Worm (Caenorhabditis elegans) whole organism, L1 larva: ENCODE measurements around the gene F21A3.2.

Experiments used
- ceh-82 ChIP-seq, 3 experiments: fragments of 150-350 bp in 1 of 3; sonication (generic microtip) in 2 of 3; optimal IDR thresholded peaks; 2 replicates each; lab custom pipeline; 2014 to 2017; ENCODE audit warnings: missing biosample characterization in 3 of 3, missing genetic modification characterization in 3 of 3
- ces-1 ChIP-seq: fragments of 150-350 bp; optimal IDR thresholded peaks from 2 replicates; lab custom pipeline; 2014; ENCODE audit warnings: missing biosample characterization, missing genetic modification reagents, missing genetic modification characterization
- elt-2 ChIP-seq: sonication (generic microtip); optimal IDR thresholded peaks from 2 replicates; lab custom pipeline; 2016; ENCODE audit warnings: missing genetic modification characterization, mild to moderate bottlenecking, inconsistent platforms, missing compliant biosample characterization, missing genetic modification reagents
- fkh-8 ChIP-seq: sonication (generic microtip); optimal IDR thresholded peaks from 2 replicates; lab custom pipeline; 2016; ENCODE audit warnings: mild to moderate bottlenecking, missing genetic modification characterization, missing compliant biosample characterization
- lin-13 ChIP-seq: fragments of 150-350 bp; optimal IDR thresholded peaks from 2 replicates; lab custom pipeline; 2014; ENCODE audit warnings: missing biosample characterization, missing genetic modification reagents, missing genetic modification characterization
- mdl-1 ChIP-seq, 2 experiments: fragments of 150-350 bp; optimal IDR thresholded peaks; 2 replicates each; lab custom pipeline; 2014 to 2017; ENCODE audit warnings: missing biosample characterization in 2 of 2, missing genetic modification characterization in 2 of 2, inconsistent platforms in 1 of 2
- nhr-11 ChIP-seq: fragments of 150-350 bp; optimal IDR thresholded peaks from 2 replicates; lab custom pipeline; 2014; ENCODE audit warnings: missing biosample characterization, missing genetic modification characterization
- nhr-237 ChIP-seq: fragments of 150-350 bp; optimal IDR thresholded peaks from 2 replicates; lab custom pipeline; 2014; ENCODE audit warnings: missing biosample characterization, missing genetic modification characterization
- nhr-90 ChIP-seq: sonication (generic microtip); optimal IDR thresholded peaks from 2 replicates; lab custom pipeline; 2016; ENCODE audit warnings: mild to moderate bottlenecking, missing genetic modification characterization, missing compliant biosample characterization; ENCODE audit not compliant: poor library complexity
- unc-62 ChIP-seq: fragments of 150-350 bp; optimal IDR thresholded peaks from 2 replicates; lab custom pipeline; 2014; ENCODE audit warnings: missing biosample characterization, missing genetic modification reagents, missing genetic modification characterization
- vab-15 ChIP-seq: sonication (generic microtip); optimal IDR thresholded peaks from 2 replicates; lab custom pipeline; 2017; ENCODE audit warnings: missing genotype, mild to moderate bottlenecking, missing genetic modification characterization, missing compliant biosample characterization

DNA sequence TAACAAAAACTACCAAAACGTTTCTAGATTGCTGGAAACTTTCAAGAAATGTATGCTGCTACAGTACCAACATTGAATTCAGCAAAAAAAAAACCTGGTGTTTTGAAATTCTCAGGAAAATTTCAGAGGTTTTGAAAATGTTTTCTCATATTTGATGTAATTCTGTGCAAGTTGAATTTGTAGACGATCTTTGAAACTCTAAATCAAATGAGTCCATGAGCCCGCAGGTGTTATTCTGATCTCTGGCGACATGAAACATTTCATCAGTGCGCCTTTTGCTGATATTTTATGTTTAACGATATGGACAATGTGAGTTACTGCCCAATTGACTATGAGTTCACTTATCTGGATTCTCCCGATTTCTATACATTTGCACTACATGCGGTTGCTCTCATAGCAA, 40.1 kb downstream of the F21A3.2 start, which contains the start of gene srh-218:
- no peak for TF ChIP-seq unc-62
- no peak for TF ChIP-seq nhr-11 (tag; lab: Kevin White, UChicago)
- no peak for TF ChIP-seq elt-2 (tag; lab: Kevin White, UChicago)
- TF ChIP-seq ces-1 (GFP tag; lab: Kevin White, UChicago), result no peak
- TF ChIP-seq lin-13, result no peak
- TF ChIP-seq vab-15 (tag; lab: Kevin White, UChicago), result no peak
- no peak for TF ChIP-seq mdl-1 (tag; optimal IDR thresholded peaks at IDR 0.05; lab: Kevin White, UChicago)
- no peak for TF ChIP-seq fkh-8 (tag; lab: Kevin White, UChicago)
- no peak for TF ChIP-seq ceh-82 (tag; optimal IDR thresholded peaks at IDR 0.05; lab: Kevin White, UChicago)
- no peak for TF ChIP-seq nhr-237 (tag; lab: Kevin White, UChicago)
- TF ChIP-seq nhr-90 (tag; lab: Kevin White, UChicago), result no peak
